Fruit fly (Drosophila melanogaster) whole organism, wandering third instar larva: ENCODE data around the gene CG13930.

Source experiments
- Abd-B ChIP-seq: fragments of >200 bp; optimal IDR thresholded peaks from 2 replicates; lab custom pipeline; 2017; ENCODE audit warnings: missing biosample characterization, missing genetic modification characterization
- CG32264 ChIP-seq: fragments of 200-800 bp; sonication (Bioruptor generic); optimal IDR thresholded peaks from 2 replicates; lab custom pipeline; 2016; ENCODE audit warnings: missing biosample characterization, missing genetic modification characterization
- CG9705 ChIP-seq: fragments of 200-800 bp; sonication (Bioruptor generic); optimal IDR thresholded peaks from 2 replicates; lab custom pipeline; 2018; ENCODE audit warnings: missing biosample characterization, mild to moderate bottlenecking, missing genetic modification characterization
- CrebA ChIP-seq: fragments of 200-800 bp; sonication (Bioruptor generic); optimal IDR thresholded peaks from 2 replicates; lab custom pipeline; 2016; ENCODE audit warnings: missing biosample characterization, mild to moderate bottlenecking, missing genetic modification characterization, borderline replicate concordance
- Dfd ChIP-seq: fragments of >200 bp; optimal IDR thresholded peaks from 2 replicates; lab custom pipeline; 2017; ENCODE audit warnings: missing biosample characterization, missing genetic modification characterization
- Dif ChIP-seq: fragments of 200-275, 200-300 bp; sonication (Bioruptor generic); optimal IDR thresholded peaks from 2 replicates; lab custom pipeline; 2018; ENCODE audit warnings: missing biosample characterization, missing genetic modification characterization; ENCODE audit not compliant: partially characterized antibody
- GATAd ChIP-seq: sonication (Bioruptor generic); optimal IDR thresholded peaks from 2 replicates; lab custom pipeline; 2016; ENCODE audit warnings: missing biosample characterization, missing genetic modification characterization
- HLH106 ChIP-seq: fragments of 200-800 bp; optimal IDR thresholded peaks from 3 replicates; lab custom pipeline; 2019; ENCODE audit warnings: missing biosample characterization, mild to moderate bottlenecking, missing genetic modification characterization, moderate library complexity
- Hnf4 ChIP-seq: fragments of 200-800 bp; sonication (Bioruptor generic); optimal IDR thresholded peaks from 2 replicates; lab custom pipeline; 2016; ENCODE audit warnings: missing biosample characterization, mild to moderate bottlenecking, missing genetic modification characterization
- Hr78 ChIP-seq: fragments of >200 bp; optimal IDR thresholded peaks from 2 replicates; lab custom pipeline; 2017; ENCODE audit warnings: missing biosample characterization, missing genetic modification characterization
- Hr83 ChIP-seq: fragments of 200-300 bp; sonication (Bioruptor generic); optimal IDR thresholded peaks from 2 replicates; lab custom pipeline; 2016; ENCODE audit warnings: missing biosample characterization, mild to moderate bottlenecking, missing genetic modification characterization, moderate library complexity; ENCODE audit not compliant: poor library complexity, severe bottlenecking
- Jra ChIP-seq: sonication (Bioruptor generic); optimal IDR thresholded peaks from 2 replicates; lab custom pipeline; 2016; ENCODE audit warnings: missing biosample characterization, missing genetic modification characterization
- Mio ChIP-seq: sonication (Bioruptor generic); optimal IDR thresholded peaks from 2 replicates; lab custom pipeline; 2016; ENCODE audit warnings: missing biosample characterization, missing genetic modification characterization
- N ChIP-seq: fragments of >200 bp; optimal IDR thresholded peaks from 2 replicates; lab custom pipeline; 2018; ENCODE audit warnings: missing biosample characterization, missing external identifiers, missing genetic modification characterization
- Sp1 ChIP-seq: fragments of 200-800 bp; sonication (Bioruptor generic); optimal IDR thresholded peaks from 3 replicates; lab custom pipeline; 2019; ENCODE audit warnings: missing biosample characterization, mild to moderate bottlenecking, missing genetic modification characterization, moderate library complexity
- Vsx2 ChIP-seq: fragments of 200-300, 225-300 bp; sonication (Bioruptor generic); optimal IDR thresholded peaks from 2 replicates; lab custom pipeline; 2018; ENCODE audit warnings: missing biosample characterization, missing genetic modification characterization; ENCODE audit not compliant: partially characterized antibody
- br ChIP-seq: fragments of 200-800 bp; sonication (Bioruptor generic); optimal IDR thresholded peaks from 2 replicates; lab custom pipeline; 2016; ENCODE audit warnings: missing biosample characterization, missing genetic modification characterization
- brk ChIP-seq: fragments of 200-800 bp; sonication (Bioruptor generic); optimal IDR thresholded peaks from 2 replicates; lab custom pipeline; 2016; ENCODE audit warnings: missing biosample characterization, mild to moderate bottlenecking, missing genetic modification characterization
- dl ChIP-seq, 2 experiments: fragments of 175-275, 200-275 bp in 1 of 2; fragments of 200-275 bp in 1 of 2; sonication (Bioruptor generic); optimal IDR thresholded peaks; lab custom pipeline; 2018; ENCODE audit warnings: mild to moderate bottlenecking in 2 of 2, missing biosample characterization in 2 of 2, missing genetic modification characterization in 2 of 2, moderate library complexity in 2 of 2; ENCODE audit not compliant: partially characterized antibody in 2 of 2, insufficient read depth in 1 of 2
- dsf ChIP-seq: sonication (Bioruptor generic); optimal IDR thresholded peaks from 2 replicates; lab custom pipeline; 2016; ENCODE audit warnings: missing biosample characterization, missing genetic modification characterization, borderline replicate concordance
- ey ChIP-seq: fragments of 200-800 bp; sonication (Bioruptor generic); optimal IDR thresholded peaks from 2 replicates; lab custom pipeline; 2016; ENCODE audit warnings: missing biosample characterization, missing genetic modification characterization
- foxo ChIP-seq, 2 experiments: fragments of 200-800 bp; sonication (Bioruptor generic); optimal IDR thresholded peaks; 2 replicates in 1 of 2; 3 replicates in 1 of 2; lab custom pipeline; 2016 to 2017; ENCODE audit warnings: missing biosample characterization in 2 of 2, missing genetic modification characterization in 2 of 2
- h ChIP-seq: fragments of 200-800 bp; sonication (Bioruptor generic); optimal IDR thresholded peaks from 3 replicates; lab custom pipeline; 2016; ENCODE audit warnings: missing biosample characterization, mild to moderate bottlenecking, missing genetic modification characterization
- jim ChIP-seq: fragments of 175-275, 200-325 bp; sonication (Bioruptor generic); optimal IDR thresholded peaks from 2 replicates; lab custom pipeline; 2016; ENCODE audit warnings: missing biosample characterization, mild to moderate bottlenecking, missing genetic modification characterization
- lola ChIP-seq: fragments of >200 bp; optimal IDR thresholded peaks from 2 replicates; lab custom pipeline; 2017; ENCODE audit warnings: missing biosample characterization, missing genetic modification characterization
- pan ChIP-seq: fragments of >200 bp; optimal IDR thresholded peaks from 2 replicates; lab custom pipeline; 2017
- psq ChIP-seq: fragments of 200-800 bp; sonication (Bioruptor generic); optimal IDR thresholded peaks from 3 replicates; lab custom pipeline; 2017; ENCODE audit warnings: missing biosample characterization, mild to moderate bottlenecking, missing genetic modification characterization, moderate library complexity
- rgr ChIP-seq: fragments of 200-800 bp; sonication (Bioruptor generic); optimal IDR thresholded peaks from 3 replicates; lab custom pipeline; 2016; ENCODE audit warnings: missing biosample characterization, mild to moderate bottlenecking, missing genetic modification characterization
- sage ChIP-seq: fragments of 200-800 bp; sonication (Bioruptor generic); optimal IDR thresholded peaks from 2 replicates; lab custom pipeline; 2016; ENCODE audit warnings: missing biosample characterization, mild to moderate bottlenecking, missing genetic modification characterization
- tai ChIP-seq: sonication (Bioruptor generic); optimal IDR thresholded peaks from 2 replicates; lab custom pipeline; 2016; ENCODE audit warnings: missing biosample characterization, missing genetic modification characterization
- woc ChIP-seq: sonication (Bioruptor generic); optimal IDR thresholded peaks from 2 replicates; lab custom pipeline; 2016; ENCODE audit warnings: missing biosample characterization, mild to moderate bottlenecking, missing genetic modification characterization

Gene CG13930

dm6 chr3L:1665544-1665943, 7.0 kb downstream of the CG13930 start:
- TF ChIP-seq GATAd (GFP tag; lab: Kevin White, UChicago), result no peak
- no peak for TF ChIP-seq pan (lab: Kevin White, UChicago)
- no peak for TF ChIP-seq CrebA (GFP tag; lab: Kevin White, UChicago)
- TF ChIP-seq Dfd (GFP tag; lab: Kevin White, UChicago), result no peak
- TF ChIP-seq sage, result no peak
- TF ChIP-seq dl (GFP tag; optimal IDR thresholded peaks at IDR 0.05; lab: Kevin White, UChicago; ENCODE audit: insufficient read depth in 1 of 2, partially characterized antibody in 2 of 2), result no peak
- no peak for TF ChIP-seq ey
- no peak for TF ChIP-seq N
- TF ChIP-seq HLH106 (tag; lab: Kevin White, UChicago), result no peak
- TF ChIP-seq lola (GFP tag; lab: Kevin White, UChicago), result no peak
- no peak for TF ChIP-seq psq (GFP tag; lab: Kevin White, UChicago)
- no peak for TF ChIP-seq Hr83 (GFP tag; lab: Kevin White, UChicago)
- TF ChIP-seq woc (GFP tag; lab: Kevin White, UChicago), result no peak
- TF ChIP-seq br (GFP tag; lab: Kevin White, UChicago), result no peak
- no peak for TF ChIP-seq dsf (GFP tag; lab: Kevin White, UChicago)
- no peak for TF ChIP-seq CG32264 (GFP tag; lab: Kevin White, UChicago)
- no peak for TF ChIP-seq Mio (GFP tag; lab: Kevin White, UChicago)
- TF ChIP-seq CG9705, result no peak
- TF ChIP-seq Abd-B (GFP tag; lab: Kevin White, UChicago), result no peak

- TF ChIP-seq GATAd (GFP tag; lab: Kevin White, UChicago) (no peak), sage (peak; percentile 1)
Observed at dm6 chr3L:1664876-1665275, 7.7 kb downstream of the CG13930 start, which contains the start of the genes Srrm234 and CG7974. Srrm234 (minus strand) TSS chr3L:1665064. CG7974 (plus strand) TSS chr3L:1665138.

- TF ChIP-seq lola (GFP tag; lab: Kevin White, UChicago), result no peak
- no peak for TF ChIP-seq GATAd (GFP tag; lab: Kevin White, UChicago)
- TF ChIP-seq Sp1 (GFP tag; lab: Kevin White, UChicago), result no peak
- TF ChIP-seq br (GFP tag; lab: Kevin White, UChicago), result no peak
- TF ChIP-seq rgr (GFP tag; lab: Kevin White, UChicago), result no peak
- TF ChIP-seq woc (GFP tag; lab: Kevin White, UChicago), result no peak
- no peak for TF ChIP-seq CrebA (GFP tag; lab: Kevin White, UChicago)
- no peak for TF ChIP-seq Vsx2 (GFP tag; lab: Kevin White, UChicago)
- TF ChIP-seq Jra, result no peak
- TF ChIP-seq Dfd (GFP tag; lab: Kevin White, UChicago), result no peak
Observed at dm6 chr3L:1664205-1664604, 8.3 kb downstream of the CG13930 start.

dm6 chr3L:1663531-1663930, 9.0 kb downstream of the CG13930 start:
- TF ChIP-seq Hnf4 (GFP tag; lab: Kevin White, UChicago) (no peak), brk (GFP tag; lab: Kevin White, UChicago) (no peak), woc (GFP tag; lab: Kevin White, UChicago) (no peak), Dif (GFP tag; lab: Kevin White, UChicago) (peak; percentile 31), jim (GFP tag; lab: Kevin White, UChicago) (no peak)

dm6 chr3L:1661738-1662370, 10.7 kb downstream of the CG13930 start:
- TF ChIP-seq h (no peak), foxo (GFP tag; optimal IDR thresholded peaks at IDR 0.05; lab: Kevin White, UChicago) (no peak), HLH106 (tag; lab: Kevin White, UChicago) (no peak), pan (lab: Kevin White, UChicago) (no peak), brk (GFP tag; lab: Kevin White, UChicago) (no peak), Hnf4 (GFP tag; lab: Kevin White, UChicago) (no peak), Hr78 (GFP tag; lab: Kevin White, UChicago) (no peak), rgr (GFP tag; lab: Kevin White, UChicago) (no peak), N (no peak), CG9705 (no peak), tai (GFP tag; lab: Kevin White, UChicago) (no peak), sage (no peak), Abd-B (GFP tag; lab: Kevin White, UChicago) (no peak), psq (GFP tag; lab: Kevin White, UChicago) (no peak), ey (no peak), jim (GFP tag; lab: Kevin White, UChicago) (no peak), lola (GFP tag; lab: Kevin White, UChicago) (no peak), CG32264 (GFP tag; lab: Kevin White, UChicago) (no peak), Dif (GFP tag; lab: Kevin White, UChicago) (no peak), dsf (GFP tag; lab: Kevin White, UChicago) (no peak)
